Worm (Caenorhabditis elegans) whole organism, L4 larva: ENCODE results near the gene F32D8.8.

ENCODE experiments used
- F44E2.7 ChIP-seq: fragments of 200-800 bp; sonication (Bioruptor generic); IDR thresholded peaks from 2 replicates; pipeline ENCODE4 v2.1.2; 2022; ENCODE audit warnings: missing genetic modification characterization, missing compliant biosample characterization
- ama-1 ChIP-seq: fragments of 150-350 bp; optimal IDR thresholded peaks from 2 replicates; lab custom pipeline; 2014; ENCODE audit warnings: inconsistent platforms, mixed read lengths
- hlh-30 ChIP-seq: sonication (generic microtip); optimal IDR thresholded peaks from 2 replicates; lab custom pipeline; 2017; ENCODE audit warnings: antibody characterized with exemption, mild to moderate bottlenecking, missing genetic modification characterization, missing compliant biosample characterization; ENCODE audit not compliant: insufficient read depth
- mxl-2 ChIP-seq: fragments of 200-800 bp; sonication (Bioruptor generic); conservative IDR thresholded peaks from 2 replicates; pipeline ENCODE4 v1.3.6; 2022; ENCODE audit warnings: missing genetic modification reagents, missing genetic modification characterization, missing compliant biosample characterization
- nhr-10 ChIP-seq: fragments of 150-350 bp; optimal IDR thresholded peaks from 2 replicates; lab custom pipeline; 2014; ENCODE audit warnings: missing biosample characterization, missing genetic modification characterization
- nhr-76 ChIP-seq: fragments of 150-350 bp; optimal IDR thresholded peaks from 2 replicates; lab custom pipeline; 2014; ENCODE audit warnings: missing biosample characterization, missing genetic modification characterization
- ztf-11 ChIP-seq: fragments of 150-350 bp; optimal IDR thresholded peaks from 2 replicates; lab custom pipeline; 2014; ENCODE audit warnings: missing biosample characterization, missing genetic modification characterization

- TF ChIP-seq nhr-10 (tag; lab: Kevin White, UChicago) (no peak), nhr-76 (tag; lab: Kevin White, UChicago) (no peak), ztf-11 (tag; lab: Kevin White, UChicago) (no peak), hlh-30 (tag; lab: Kevin White, UChicago) (no peak), ama-1 (lab: Kevin White, UChicago) (no peak), F44E2.7 (GFP tag; lab: Robert Waterston, UW) (no peak), mxl-2 (GFP tag; lab: Robert Waterston, UW) (no peak)
Measured at ce11 chrV:10918373-10918772, 15.8 kb upstream of the F32D8.8 start, which contains the start of gene F58B4.2.
